Worm (Caenorhabditis elegans): ENCODE results near the gene W03C9.1.

The W03C9.1 gene

DNA sequence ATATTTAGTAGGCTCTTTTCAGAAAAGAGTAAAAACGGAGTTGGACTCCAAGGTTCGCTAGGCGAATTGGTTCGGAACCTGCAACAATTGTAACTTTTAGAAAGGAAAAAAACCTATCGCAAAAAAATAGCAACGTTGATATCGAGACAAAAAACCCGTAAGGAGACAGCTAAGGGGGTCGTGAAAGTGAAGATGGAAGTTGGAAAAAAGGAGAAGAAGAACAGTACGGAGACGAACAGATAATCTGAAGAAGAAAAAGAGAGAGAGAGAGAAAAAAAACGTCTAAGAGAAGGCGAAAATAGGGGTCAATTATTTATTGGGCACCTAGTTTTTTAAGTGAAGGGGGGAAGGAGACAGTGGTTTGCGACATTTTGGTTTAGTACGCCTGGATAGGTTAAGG lies 26.7 kb downstream of the W03C9.1 start, which contains the start of gene lin-29:
TSS of gene lin-29 (minus strand) at position 78 of the 400 bp plus-strand sequence.
- TF ChIP-seq ceh-34 (tag; optimal IDR thresholded peaks at IDR 0.05) (no peak), che-1 (tag; optimal IDR thresholded peaks at IDR 0.05) (no peak), dve-1 (tag; optimal IDR thresholded peaks at IDR 0.05) (no peak), zip-5 (tag; optimal IDR thresholded peaks at IDR 0.05) (no peak), unc-3 (GFP tag; conservative IDR thresholded peaks at IDR 0.05) (no peak), unc-3 (tag; optimal IDR thresholded peaks at IDR 0.05) (no peak), unc-86 (tag; optimal IDR thresholded peaks at IDR 0.05) (no peak), Y22D7AL.16 (tag; optimal IDR thresholded peaks at IDR 0.05) (no peak), pros-1 (tag; optimal IDR thresholded peaks at IDR 0.05) (no peak), ets-4 (tag; optimal IDR thresholded peaks at IDR 0.05) (no peak), pqm-1 (tag; optimal IDR thresholded peaks at IDR 0.05) (no peak), lim-6 (tag; optimal IDR thresholded peaks at IDR 0.05) (no peak), pha-4 (tag; optimal IDR thresholded peaks at IDR 0.05) (no peak), elt-4 (tag; optimal IDR thresholded peaks at IDR 0.05) (no peak), ceh-45 (GFP tag; IDR thresholded peaks at IDR 0.05) (no peak), ceh-48 (tag; optimal IDR thresholded peaks at IDR 0.05) (no peak), F13H6.1 (tag; optimal IDR thresholded peaks at IDR 0.05) (no peak), hlh-30 (tag; optimal IDR thresholded peaks at IDR 0.05; ENCODE audit: insufficient read depth) (no peak)

ce11 chrII:11930132-11930531 lies 31.8 kb downstream of the W03C9.1 start:
- no peak for TF ChIP-seq che-1 (tag; optimal IDR thresholded peaks at IDR 0.05)
- TF ChIP-seq ceh-30 (tag; optimal IDR thresholded peaks at IDR 0.05), result no peak
- peak; percentile 56 for TF ChIP-seq dve-1 (tag; optimal IDR thresholded peaks at IDR 0.05)
- TF ChIP-seq nfya-1 (tag; optimal IDR thresholded peaks at IDR 0.05), result no peak
- no peak for TF ChIP-seq elt-4 (tag; optimal IDR thresholded peaks at IDR 0.05)

DNA sequence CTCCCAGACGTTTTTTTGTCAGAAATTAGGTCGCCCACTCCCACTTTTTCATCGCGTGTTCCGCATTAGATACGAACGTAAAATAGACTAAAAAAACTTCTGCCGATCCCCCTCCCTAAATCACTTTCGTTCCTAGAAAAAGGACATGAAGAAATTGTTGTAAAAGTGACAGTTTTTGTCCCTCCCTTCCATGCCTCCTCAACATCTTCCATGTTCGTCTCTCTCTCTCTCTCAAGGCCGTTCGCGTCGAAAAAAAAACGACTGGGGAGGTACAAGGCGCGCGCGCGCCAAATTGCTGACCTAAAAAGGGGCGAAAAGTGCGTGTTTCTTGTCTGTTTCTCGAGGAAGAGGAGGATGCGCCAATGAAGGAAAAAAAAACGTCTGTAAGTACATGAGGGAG lies 33.2 kb downstream of the W03C9.1 start:
- TF ChIP-seq syd-9 (tag; optimal IDR thresholded peaks at IDR 0.05) (no peak), ceh-31 (tag; optimal IDR thresholded peaks at IDR 0.05) (no peak), madf-2 (tag; optimal IDR thresholded peaks at IDR 0.05) (no peak), fax-1 (tag; optimal IDR thresholded peaks at IDR 0.05) (no peak), gmeb-2 (tag; optimal IDR thresholded peaks at IDR 0.05) (no peak), pqm-1 (tag; optimal IDR thresholded peaks at IDR 0.05) (no peak), ceh-2 (tag; optimal IDR thresholded peaks at IDR 0.05) (no peak), dmd-4 (tag; optimal IDR thresholded peaks at IDR 0.05; ENCODE audit: borderline replicate concordance) (no peak), zip-5 (tag; optimal IDR thresholded peaks at IDR 0.05) (no peak), hlh-30 (tag; optimal IDR thresholded peaks at IDR 0.05; ENCODE audit: insufficient read depth) (no peak), che-1 (tag; optimal IDR thresholded peaks at IDR 0.05) (no peak), ceh-9 (tag; optimal IDR thresholded peaks at IDR 0.05) (no peak), K09A11.1 (tag; optimal IDR thresholded peaks at IDR 0.05; ENCODE audit: insufficient read depth) (no peak), rnt-1 (tag; optimal IDR thresholded peaks at IDR 0.05) (no peak), T23F11.4 (GFP tag; optimal IDR thresholded peaks at IDR 0.05) (no peak), lim-6 (tag; optimal IDR thresholded peaks at IDR 0.05) (no peak), ceh-14 (tag; optimal IDR thresholded peaks at IDR 0.05) (no peak), elt-2 (tag; optimal IDR thresholded peaks at IDR 0.05) (no peak), pat-9 (tag; optimal IDR thresholded peaks at IDR 0.05) (no peak)

ce11 chrII:11926501-11926900 lies 35.4 kb downstream of the W03C9.1 start:
- TF ChIP-seq rnt-1 (tag; optimal IDR thresholded peaks at IDR 0.05) (no peak), ceh-18 (tag; optimal IDR thresholded peaks at IDR 0.05) (no peak), ets-4 (tag; optimal IDR thresholded peaks at IDR 0.05) (no peak), T23F11.4 (GFP tag; optimal IDR thresholded peaks at IDR 0.05) (no peak), tbx-7 (tag; optimal IDR thresholded peaks at IDR 0.05) (no peak), hlh-15 (tag; optimal IDR thresholded peaks at IDR 0.05) (no peak), pros-1 (tag; optimal IDR thresholded peaks at IDR 0.05) (no peak)

Measured in whole organism, late embryonic.